Worm (Caenorhabditis elegans) whole organism, L1 larva: Measurements from ENCODE around the gene F55A11.7.

Source experiments
- F16B12.6 ChIP-seq: fragments of 150-350 bp; optimal IDR thresholded peaks from 2 replicates; lab custom pipeline; 2014; ENCODE audit warnings: missing biosample characterization, missing genetic modification characterization
- fkh-4 ChIP-seq: sonication (generic microtip); optimal IDR thresholded peaks from 2 replicates; lab custom pipeline; 2016; ENCODE audit warnings: missing compliant biosample characterization, missing genetic modification characterization, borderline replicate concordance
- fos-1 ChIP-seq: fragments of 150-350 bp; optimal IDR thresholded peaks from 2 replicates; lab custom pipeline; 2014; ENCODE audit warnings: missing biosample characterization, missing genetic modification characterization
- lin-13 ChIP-seq: fragments of 150-350 bp; optimal IDR thresholded peaks from 2 replicates; lab custom pipeline; 2014; ENCODE audit warnings: missing biosample characterization, missing genetic modification reagents, missing genetic modification characterization
- lin-35 ChIP-seq, 2 experiments: fragments of 150-350 bp; optimal IDR thresholded peaks; 2 replicates each; lab custom pipeline; 2014; ENCODE audit warnings: missing biosample characterization in 2 of 2, missing genetic modification characterization in 2 of 2, missing genetic modification reagents in 2 of 2
- mef-2 ChIP-seq: fragments of 150-350 bp; optimal IDR thresholded peaks from 2 replicates; lab custom pipeline; 2014; ENCODE audit warnings: missing biosample characterization, missing genetic modification characterization
- nhr-237 ChIP-seq: fragments of 150-350 bp; optimal IDR thresholded peaks from 2 replicates; lab custom pipeline; 2014; ENCODE audit warnings: missing biosample characterization, missing genetic modification characterization
- nhr-76 ChIP-seq: sonication (generic microtip); optimal IDR thresholded peaks from 2 replicates; lab custom pipeline; 2017; ENCODE audit warnings: missing biosample characterization, missing genetic modification characterization
- nhr-77 ChIP-seq: fragments of 150-350 bp; optimal IDR thresholded peaks from 2 replicates; lab custom pipeline; 2014; ENCODE audit warnings: missing biosample characterization, missing genetic modification characterization
- pax-3 ChIP-seq: fragments of 200-800 bp; sonication (Bioruptor generic); optimal IDR thresholded peaks from 2 replicates; lab custom pipeline; 2018; ENCODE audit warnings: mild to moderate bottlenecking, missing genetic modification characterization, moderate library complexity, missing compliant biosample characterization
- unc-62 ChIP-seq: fragments of 150-350 bp; optimal IDR thresholded peaks from 2 replicates; lab custom pipeline; 2014; ENCODE audit warnings: missing biosample characterization, missing genetic modification reagents, missing genetic modification characterization
- xbp-1 ChIP-seq: sonication (generic microtip); optimal IDR thresholded peaks from 2 replicates; lab custom pipeline; 2016; ENCODE audit warnings: missing genetic modification characterization, missing compliant biosample characterization

DNA sequence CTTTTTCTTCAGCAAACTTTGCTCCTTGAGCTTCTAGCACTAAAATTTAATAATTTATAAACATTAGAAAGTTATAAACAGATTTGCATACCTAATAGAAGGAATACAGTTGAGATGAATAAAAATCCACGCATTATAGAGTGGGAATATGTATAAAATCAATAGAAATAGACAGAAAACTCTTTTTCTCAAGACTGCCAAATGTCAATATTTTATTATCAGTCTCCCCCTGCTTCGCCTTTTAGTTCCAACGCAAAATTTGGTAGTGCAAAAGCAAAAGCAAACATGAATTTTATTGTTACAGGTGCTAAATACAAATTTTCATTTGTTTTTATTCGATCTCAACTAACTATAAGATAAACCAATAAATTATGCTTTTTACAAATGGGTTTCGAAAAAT, 24.4 kb downstream of the F55A11.7 start, which contains the start of gene T04F3.4:
- no peak for TF ChIP-seq nhr-237 (tag; lab: Kevin White, UChicago)
- no peak for TF ChIP-seq nhr-77
- TF ChIP-seq lin-13 (GFP tag; lab: Kevin White, UChicago), result no peak
- no peak for TF ChIP-seq nhr-76
- TF ChIP-seq pax-3 (tag; lab: Kevin White, UChicago), result no peak
- TF ChIP-seq unc-62 (GFP tag; lab: Kevin White, UChicago), result no peak
- TF ChIP-seq fkh-4 (tag; lab: Kevin White, UChicago), result no peak
- TF ChIP-seq xbp-1, result no peak
- no peak for TF ChIP-seq mef-2 (tag; lab: Kevin White, UChicago)
- no peak for TF ChIP-seq fos-1 (tag; lab: Kevin White, UChicago)
- no peak for TF ChIP-seq F16B12.6
- no peak for TF ChIP-seq lin-35 (GFP tag; optimal IDR thresholded peaks at IDR 0.05; lab: Kevin White, UChicago)
